Fruit fly (Drosophila melanogaster): ENCODE measurements around the gene CG43439.

dm6 chr3L:6978030-6978683, 6.2 kb downstream of the CG43439 start:
- no peak for TF ChIP-seq fkh (GFP tag; optimal IDR thresholded peaks at IDR 0.05)
- TF ChIP-seq CG3919 (GFP tag; optimal IDR thresholded peaks at IDR 0.05) = peak; percentile 52
- TF ChIP-seq fd59A (GFP tag; optimal IDR thresholded peaks at IDR 0.05) = no peak
- TF ChIP-seq CG11902 (GFP tag; optimal IDR thresholded peaks at IDR 0.05) = no peak
- TF ChIP-seq CG11294 (GFP tag; IDR thresholded peaks at IDR 0.05) = peak; percentile 24; the same call in 1 of the 2 replicates
- peak; percentile 28 for TF ChIP-seq pdm3 (GFP tag; optimal IDR thresholded peaks at IDR 0.05)
- peak; percentile 68 for TF ChIP-seq CG8119 (GFP tag; IDR thresholded peaks at IDR 0.05)
- TF ChIP-seq CG6276 (GFP tag; optimal IDR thresholded peaks at IDR 0.05) = peak; percentile 48
- TF ChIP-seq Met (GFP tag; optimal IDR thresholded peaks at IDR 0.05) = peak; percentile 37
- peak; percentile 50 for TF ChIP-seq OdsH (GFP tag; optimal IDR thresholded peaks at IDR 0.05)
- no peak for TF ChIP-seq fd85E (GFP tag; optimal IDR thresholded peaks at IDR 0.05)
- no peak for TF ChIP-seq CG11762 (GFP tag; optimal IDR thresholded peaks at IDR 0.05; ENCODE audit: insufficient read depth)
- no peak for TF ChIP-seq Gug (GFP tag; IDR thresholded peaks at IDR 0.05)
